Worm (Caenorhabditis elegans): Measurements from ENCODE around the gene sdz-20.

DNA sequence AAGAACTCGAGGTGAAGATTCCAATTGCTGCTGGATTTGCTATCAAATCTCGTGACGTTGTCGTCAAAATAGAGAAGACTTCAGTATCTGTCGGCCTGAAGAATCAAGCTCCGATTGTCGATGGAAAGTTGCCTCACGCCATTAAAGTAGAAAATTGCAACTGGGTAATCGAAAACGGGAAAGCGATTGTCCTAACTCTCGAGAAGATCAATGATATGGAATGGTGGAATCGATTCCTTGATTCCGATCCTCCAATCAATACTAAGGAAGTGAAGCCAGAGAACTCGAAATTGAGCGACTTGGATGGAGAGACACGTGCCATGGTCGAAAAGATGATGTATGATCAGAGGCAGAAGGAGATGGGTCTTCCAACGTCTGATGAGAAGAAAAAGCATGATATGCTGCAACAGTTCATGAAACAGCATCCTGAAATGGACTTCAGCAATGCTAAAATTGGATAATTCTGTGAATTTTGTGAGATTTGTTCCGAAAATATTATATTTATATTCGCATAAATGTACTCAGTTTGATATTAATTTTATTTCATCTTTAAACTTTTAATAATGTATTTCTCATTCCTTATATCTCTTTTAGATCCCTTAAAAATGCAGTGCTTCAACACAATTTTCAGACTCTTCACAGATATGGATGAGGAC lies 8.4 kb downstream of the sdz-20 start, which contains the start of gene dro-1:
- TF ChIP-seq ztf-22 (GFP tag; optimal IDR thresholded peaks at IDR 0.05) (no peak), tbx-9 (tag; optimal IDR thresholded peaks at IDR 0.05; ENCODE audit: borderline replicate concordance) (no peak), F49E8.2 (tag; optimal IDR thresholded peaks at IDR 0.05; ENCODE audit: insufficient read depth) (no peak), ama-1 (optimal IDR thresholded peaks at IDR 0.05) (no peak), ama-1 (GFP tag; optimal IDR thresholded peaks at IDR 0.05) (no peak), unc-130 (GFP tag; optimal IDR thresholded peaks at IDR 0.05) (no peak), Y53F4B.3 (GFP tag; IDR thresholded peaks at IDR 0.05) (no peak)

Measured in whole organism, young adult.